Fruit fly (Drosophila melanogaster) whole organism, embryonic: ENCODE data around the gene CG10445.

Experiments
- Asciz ChIP-seq: fragments of 200-800 bp; sonication (Bioruptor generic); optimal IDR thresholded peaks from 2 replicates; lab custom pipeline; 2017; ENCODE audit warnings: missing biosample characterization, mild to moderate bottlenecking, missing genetic modification characterization, missing genetic modification reagents
- CG10147 ChIP-seq: fragments of 200-800 bp; sonication (Bioruptor generic); optimal IDR thresholded peaks from 2 replicates; lab custom pipeline; 2019; ENCODE audit warnings: missing biosample characterization, mild to moderate bottlenecking, missing genetic modification characterization, moderate library complexity
- CG10979 ChIP-seq: fragments of 200-800 bp; sonication (Bioruptor generic); optimal IDR thresholded peaks from 2 replicates; lab custom pipeline; 2018; ENCODE audit warnings: missing biosample characterization, mild to moderate bottlenecking, missing genetic modification characterization, moderate library complexity
- CG12744 ChIP-seq: fragments of 200-800 bp; sonication (Bioruptor generic); optimal IDR thresholded peaks from 2 replicates; lab custom pipeline; 2016; ENCODE audit warnings: missing biosample characterization, missing genetic modification characterization
- CG18619 ChIP-seq: fragments of 200-800 bp; sonication (Bioruptor generic); optimal IDR thresholded peaks from 3 replicates; lab custom pipeline; 2017; ENCODE audit warnings: missing biosample characterization, mild to moderate bottlenecking, missing genetic modification characterization
- CG2116 ChIP-seq: fragments of 200-800 bp; sonication (Bioruptor generic); optimal IDR thresholded peaks from 3 replicates; lab custom pipeline; 2018; ENCODE audit warnings: missing biosample characterization, mild to moderate bottlenecking, missing genetic modification characterization
- CG2120 ChIP-seq: fragments of 200-800 bp; sonication (Bioruptor generic); optimal IDR thresholded peaks from 3 replicates; lab custom pipeline; 2016; ENCODE audit warnings: missing biosample characterization, missing genetic modification characterization
- CG30403 ChIP-seq: fragments of 200-800 bp; sonication (Bioruptor generic); optimal IDR thresholded peaks from 3 replicates; lab custom pipeline; 2016; ENCODE audit warnings: missing biosample characterization, missing genetic modification characterization
- CG32772 ChIP-seq: fragments of 200-800 bp; sonication (Bioruptor generic); IDR thresholded peaks from 2 replicates; pipeline ENCODE4 v1.3.6; 2022; ENCODE audit warnings: missing biosample characterization, missing genetic modification characterization
- CG34224 ChIP-seq: fragments of 200-800 bp; sonication (Bioruptor generic); IDR thresholded peaks from 3 replicates; pipeline ENCODE4 v1.3.6; 2022; ENCODE audit warnings: missing biosample characterization, missing genetic modification characterization; ENCODE audit not compliant: partially characterized antibody
- CG3838 ChIP-seq: fragments of 200-800 bp; sonication (Bioruptor generic); optimal IDR thresholded peaks from 3 replicates; lab custom pipeline; 2016; ENCODE audit warnings: missing biosample characterization, missing genetic modification characterization
- CG4730 ChIP-seq: fragments of 200-800 bp; sonication (Bioruptor generic); IDR thresholded peaks from 2 replicates; pipeline ENCODE4 v1.3.6; 2022; ENCODE audit warnings: missing biosample characterization, missing genetic modification characterization
- CG4854 ChIP-seq: fragments of 200-800 bp; sonication (Bioruptor generic); optimal IDR thresholded peaks from 2 replicates; lab custom pipeline; 2016; ENCODE audit warnings: missing biosample characterization, missing genetic modification characterization, inconsistent platforms
- CG6683 ChIP-seq: fragments of 200-800 bp; sonication (Bioruptor generic); optimal IDR thresholded peaks from 2 replicates; lab custom pipeline; 2017; ENCODE audit warnings: missing biosample characterization, mild to moderate bottlenecking, missing genetic modification characterization, missing genetic modification reagents
- CG7357 ChIP-seq: fragments of 200-800 bp; sonication (Bioruptor generic); IDR thresholded peaks from 3 replicates; pipeline ENCODE4 v1.3.6; 2022; ENCODE audit warnings: missing biosample characterization, missing genetic modification characterization
- CG7987 ChIP-seq: fragments of 200-800 bp; sonication (Bioruptor generic); optimal IDR thresholded peaks from 2 replicates; lab custom pipeline; 2018; ENCODE audit warnings: missing biosample characterization, mild to moderate bottlenecking, missing genetic modification characterization, moderate library complexity
- CG8765 ChIP-seq: fragments of 200-800 bp; sonication (Bioruptor generic); IDR thresholded peaks from 2 replicates; pipeline ENCODE4 v1.3.6; 2022; ENCODE audit warnings: missing biosample characterization, missing genetic modification characterization
- CG9215 ChIP-seq: fragments of 200-800 bp; sonication (Bioruptor generic); IDR thresholded peaks from 2 replicates; pipeline ENCODE4 v1.3.6; 2022; ENCODE audit warnings: missing biosample characterization, missing genetic modification characterization
- CG9727 ChIP-seq: fragments of 200-800 bp; sonication (Bioruptor generic); optimal IDR thresholded peaks from 3 replicates; lab custom pipeline; 2017; ENCODE audit warnings: missing biosample characterization, mild to moderate bottlenecking, missing genetic modification characterization
- Chrac-16 ChIP-seq: fragments of 200-800 bp; sonication (Bioruptor generic); optimal IDR thresholded peaks from 3 replicates; lab custom pipeline; 2016; ENCODE audit warnings: missing biosample characterization, missing genetic modification characterization
- CkIIα-i1 ChIP-seq: fragments of 200-800 bp; sonication (Bioruptor generic); IDR thresholded peaks from 2 replicates; pipeline ENCODE4 v1.3.6; 2022; ENCODE audit warnings: missing biosample characterization, missing genetic modification characterization
- Dad ChIP-seq: fragments of 200-800 bp; sonication (Bioruptor generic); optimal IDR thresholded peaks from 3 replicates; lab custom pipeline; 2016; ENCODE audit warnings: missing biosample characterization, missing genetic modification characterization
- Dip2 ChIP-seq: fragments of 200-800 bp; sonication (Bioruptor generic); IDR thresholded peaks from 2 replicates; pipeline ENCODE4 v1.3.6; 2022; ENCODE audit warnings: missing biosample characterization, missing genetic modification characterization
- HmgD ChIP-seq: fragments of 200-800 bp; sonication (Bioruptor generic); optimal IDR thresholded peaks from 3 replicates; lab custom pipeline; 2016; ENCODE audit warnings: missing biosample characterization, missing genetic modification characterization
- HmgZ ChIP-seq: fragments of 200-800 bp; sonication (Bioruptor generic); optimal IDR thresholded peaks from 2 replicates; lab custom pipeline; 2018; ENCODE audit warnings: missing biosample characterization, mild to moderate bottlenecking, missing genetic modification characterization
- Hr3 ChIP-seq: fragments of 200-800 bp; sonication (Bioruptor generic); optimal IDR thresholded peaks from 3 replicates; lab custom pipeline; 2016; ENCODE audit warnings: missing biosample characterization, missing genetic modification characterization
- Lhr ChIP-seq: fragments of 200-800 bp; sonication (Bioruptor generic); optimal IDR thresholded peaks from 3 replicates; lab custom pipeline; 2017; ENCODE audit warnings: mild to moderate bottlenecking, missing biosample characterization, missing genetic modification reagents, missing genetic modification characterization
- Lim3 ChIP-seq: fragments of 200-800 bp; sonication (Bioruptor generic); IDR thresholded peaks from 2 replicates; pipeline ENCODE4 v1.3.6; 2022; ENCODE audit warnings: missing biosample characterization, missing genetic modification characterization
- Mrtf ChIP-seq: fragments of 200-800 bp; sonication (Bioruptor generic); IDR thresholded peaks from 3 replicates; pipeline ENCODE4 v1.3.6; 2022; ENCODE audit warnings: missing biosample characterization, missing genetic modification characterization
- Neu2 ChIP-seq: fragments of 200-800 bp; sonication (Bioruptor generic); optimal IDR thresholded peaks from 3 replicates; lab custom pipeline; 2016; ENCODE audit warnings: missing biosample characterization, missing genetic modification characterization, borderline replicate concordance
- Rfx ChIP-seq: fragments of 200-800 bp; sonication (Bioruptor generic); IDR thresholded peaks from 2 replicates; pipeline ENCODE4 v1.3.6; 2022; ENCODE audit warnings: missing biosample characterization, missing genetic modification characterization
- Xbp1 ChIP-seq: fragments of 200-800 bp; sonication (Bioruptor generic); optimal IDR thresholded peaks from 3 replicates; lab custom pipeline; 2016; ENCODE audit warnings: missing biosample characterization, mild to moderate bottlenecking, missing genetic modification characterization
- YL-1 ChIP-seq: fragments of 200-800 bp; sonication (Bioruptor generic); optimal IDR thresholded peaks from 3 replicates; lab custom pipeline; 2017; ENCODE audit warnings: missing biosample characterization, mild to moderate bottlenecking, missing genetic modification characterization
- ab ChIP-seq: fragments of 200-800 bp; sonication (Bioruptor generic); optimal IDR thresholded peaks from 2 replicates; lab custom pipeline; 2016; ENCODE audit warnings: missing biosample characterization, missing genetic modification characterization
- bab2 ChIP-seq: fragments of 200-800 bp; sonication (Bioruptor generic); optimal IDR thresholded peaks from 2 replicates; lab custom pipeline; 2016; ENCODE audit warnings: missing biosample characterization, missing genetic modification characterization
- caup ChIP-seq: fragments of 200-800 bp; sonication (Bioruptor generic); optimal IDR thresholded peaks from 3 replicates; lab custom pipeline; 2017; ENCODE audit warnings: missing biosample characterization, mild to moderate bottlenecking, missing genetic modification characterization, moderate library complexity; ENCODE audit not compliant: severe bottlenecking
- dmrt11E ChIP-seq: fragments of 200-800 bp; sonication (Bioruptor generic); optimal IDR thresholded peaks from 3 replicates; lab custom pipeline; 2018; ENCODE audit warnings: missing biosample characterization, mild to moderate bottlenecking, missing genetic modification characterization, moderate library complexity
- dpn ChIP-seq, 2 experiments: fragments of 200-800 bp; sonication (Bioruptor generic); optimal IDR thresholded peaks; 3 replicates each; lab custom pipeline; 2016; ENCODE audit warnings: missing biosample characterization in 2 of 2, missing genetic modification characterization in 2 of 2
- exex ChIP-seq: fragments of 200-800 bp; sonication (Bioruptor generic); optimal IDR thresholded peaks from 4 replicates; lab custom pipeline; 2018; ENCODE audit warnings: missing biosample characterization, mild to moderate bottlenecking, missing genetic modification characterization, moderate library complexity
- grn ChIP-seq: fragments of 200-800 bp; sonication (Bioruptor generic); optimal IDR thresholded peaks from 3 replicates; lab custom pipeline; 2017; ENCODE audit warnings: missing biosample characterization, missing genetic modification characterization
- kay ChIP-seq: fragments of 200-800 bp; sonication (Bioruptor generic); optimal IDR thresholded peaks from 2 replicates; lab custom pipeline; 2016; ENCODE audit warnings: missing biosample characterization, missing genetic modification characterization
- lilli ChIP-seq: fragments of 200-800 bp; sonication (Bioruptor generic); optimal IDR thresholded peaks from 3 replicates; lab custom pipeline; 2016; ENCODE audit warnings: missing biosample characterization, missing genetic modification characterization
- mirr ChIP-seq: fragments of 200-800 bp; sonication (Bioruptor generic); optimal IDR thresholded peaks from 3 replicates; lab custom pipeline; 2018; ENCODE audit warnings: missing biosample characterization, mild to moderate bottlenecking, missing genetic modification characterization
- nerfin-1 ChIP-seq: fragments of 200-800 bp; sonication (Bioruptor generic); optimal IDR thresholded peaks from 3 replicates; lab custom pipeline; 2019; ENCODE audit warnings: missing biosample characterization, mild to moderate bottlenecking, missing genetic modification characterization, moderate library complexity
- nerfin-2 ChIP-seq: fragments of 200-800 bp; sonication (Bioruptor generic); IDR thresholded peaks from 2 replicates; pipeline ENCODE4 v1.3.6; 2022; ENCODE audit warnings: missing biosample characterization, missing genetic modification characterization; ENCODE audit not compliant: partially characterized antibody
- sc ChIP-seq, 3 experiments: fragments of >200 bp in 2 of 3; fragments of 200-800 bp in 1 of 3; sonication (Bioruptor generic) in 1 of 3; optimal IDR thresholded peaks; 2 replicates in 2 of 3; 3 replicates in 1 of 3; lab custom pipeline; 2017; ENCODE audit warnings: mild to moderate bottlenecking in 1 of 3, missing biosample characterization in 1 of 3, missing genetic modification characterization in 1 of 3, missing genetic modification reagents in 1 of 3
- slp2 ChIP-seq: fragments of 200-800 bp; sonication (Bioruptor generic); optimal IDR thresholded peaks from 2 replicates; lab custom pipeline; 2016; ENCODE audit warnings: missing biosample characterization, missing genetic modification characterization
- sob ChIP-seq: fragments of 200-800 bp; sonication (Bioruptor generic); IDR thresholded peaks from 2 replicates; pipeline ENCODE4 v1.3.6; 2022; ENCODE audit warnings: missing biosample characterization, missing genetic modification characterization
- ssp ChIP-seq: fragments of 200-800 bp; sonication (Bioruptor generic); IDR thresholded peaks from 2 replicates; pipeline ENCODE4 v1.3.6; 2022; ENCODE audit warnings: missing biosample characterization, missing genetic modification characterization
- tap ChIP-seq: fragments of 200-800 bp; optimal IDR thresholded peaks from 3 replicates; lab custom pipeline; 2019; ENCODE audit warnings: missing biosample characterization, mild to moderate bottlenecking, missing genetic modification characterization, moderate library complexity
- yki ChIP-seq: fragments of >200 bp; optimal IDR thresholded peaks from 3 replicates; lab custom pipeline; 2018

The CG10445 gene

dm6 chr3R:7907311-7907710 is 12.8 kb downstream of the CG10445 start, which contains the start of the genes Taf7 and EMC1 (continued):
- peak; percentile 38 for TF ChIP-seq bab2 (GFP tag; lab: Kevin White, UChicago)
- TF ChIP-seq Hr3 = peak; percentile 92
- no peak for TF ChIP-seq Dip2
- TF ChIP-seq Dad (GFP tag; lab: Kevin White, UChicago) = peak; percentile 16
- no peak for TF ChIP-seq ab (GFP tag; lab: Kevin White, UChicago)
- TF ChIP-seq CG3838 (GFP tag; lab: Kevin White, UChicago) = no peak
- TF ChIP-seq nerfin-1 (tag; lab: Kevin White, UChicago) = no peak
- TF ChIP-seq CG34224 (GFP tag; lab: Robert Waterston, UW) = peak; percentile 89
- no peak for TF ChIP-seq caup
- TF ChIP-seq nerfin-2 (GFP tag; lab: Robert Waterston, UW) = peak; percentile 91
- TF ChIP-seq yki (lab: Kevin White, UChicago) = no peak
- peak; percentile 22 for TF ChIP-seq Chrac-16 (GFP tag; lab: Kevin White, UChicago)
- TF ChIP-seq CG9215 (GFP tag; lab: Robert Waterston, UW) = no peak
- peak; percentile 46 for TF ChIP-seq YL-1 (GFP tag; lab: Kevin White, UChicago)
- TF ChIP-seq lilli (GFP tag; lab: Kevin White, UChicago) = peak; percentile 55
- TF ChIP-seq kay (GFP tag; lab: Kevin White, UChicago) = no peak
- no peak for TF ChIP-seq dmrt11E (tag; lab: Kevin White, UChicago)
- peak; percentile 46 for TF ChIP-seq HmgZ (tag; lab: Kevin White, UChicago)
- no peak for TF ChIP-seq mirr (GFP tag; lab: Kevin White, UChicago)
- no peak for TF ChIP-seq CG10147 (GFP tag; lab: Kevin White, UChicago)
- no peak for TF ChIP-seq tap (tag; lab: Kevin White, UChicago)
- TF ChIP-seq CG30403 (GFP tag; lab: Kevin White, UChicago) = peak; percentile 68
- no peak for TF ChIP-seq exex (tag; lab: Kevin White, UChicago)
- no peak for TF ChIP-seq grn (GFP tag; lab: Kevin White, UChicago)
- TF ChIP-seq HmgD (GFP tag; lab: Kevin White, UChicago) = peak; percentile 78
- peak; percentile 48; the same call in 1 of the 2 replicates for TF ChIP-seq Rfx (GFP tag; lab: Robert Waterston, UW)
- TF ChIP-seq Neu2 = peak; percentile 46
- peak; percentile 90 for TF ChIP-seq ssp (GFP tag; lab: Robert Waterston, UW)
- TF ChIP-seq CkIIα-i1 (GFP tag; lab: Robert Waterston, UW) = no peak
- peak; percentile 100 for TF ChIP-seq CG7357 (GFP tag; lab: Robert Waterston, UW)
- peak; percentile 56 for TF ChIP-seq Xbp1 (GFP tag; lab: Kevin White, UChicago)
- no peak for TF ChIP-seq CG7987 (GFP tag; lab: Kevin White, UChicago)
- 0 out of 2 replicates have a peak, but pooled peaks have one; percentile 25 for TF ChIP-seq sob (GFP tag; lab: Robert Waterston, UW)
- no peak for TF ChIP-seq CG6683 (GFP tag; lab: Kevin White, UChicago)
- peak; percentile 31 for TF ChIP-seq CG10979 (tag; lab: Kevin White, UChicago)
- no peak for TF ChIP-seq CG4730 (GFP tag; lab: Robert Waterston, UW)
- no peak for TF ChIP-seq Lim3 (GFP tag; lab: Robert Waterston, UW)
- no peak for TF ChIP-seq CG18619 (GFP tag; lab: Kevin White, UChicago)
- TF ChIP-seq CG2116 (GFP tag; lab: Kevin White, UChicago) = peak; percentile 98
- TF ChIP-seq sc (optimal IDR thresholded peaks at IDR 0.05; lab: Kevin White, UChicago) = no peak
- no peak for TF ChIP-seq sc (GFP tag; optimal IDR thresholded peaks at IDR 0.05; lab: Kevin White, UChicago)
- no peak for TF ChIP-seq CG9727 (GFP tag; lab: Kevin White, UChicago)
- TF ChIP-seq CG12744 = no peak
- no peak for TF ChIP-seq CG8765 (GFP tag; lab: Robert Waterston, UW)
- peak; percentile 44 to 64 for TF ChIP-seq dpn (GFP tag; optimal IDR thresholded peaks at IDR 0.05; lab: Kevin White, UChicago)
- TF ChIP-seq Asciz (GFP tag; lab: Kevin White, UChicago) = no peak
- TF ChIP-seq slp2 (GFP tag; lab: Kevin White, UChicago) = peak; percentile 10
- TF ChIP-seq CG32772 (GFP tag; lab: Robert Waterston, UW) = no peak
- peak; percentile 64 for TF ChIP-seq CG2120
- no peak for TF ChIP-seq Mrtf (GFP tag; lab: Robert Waterston, UW)
- no peak for TF ChIP-seq CG4854
- TF ChIP-seq Lhr = peak; percentile 81
